Fruit fly (Drosophila melanogaster) whole organism, wandering third instar larva: ENCODE measurements around the gene CG17111.

ENCODE experiments used
- Abd-B ChIP-seq: fragments of >200 bp; optimal IDR thresholded peaks from 2 replicates; lab custom pipeline; 2017; ENCODE audit warnings: missing biosample characterization, missing genetic modification characterization
- CG32264 ChIP-seq: fragments of 200-800 bp; sonication (Bioruptor generic); optimal IDR thresholded peaks from 2 replicates; lab custom pipeline; 2016; ENCODE audit warnings: missing biosample characterization, missing genetic modification characterization
- CG9705 ChIP-seq: fragments of 200-800 bp; sonication (Bioruptor generic); optimal IDR thresholded peaks from 2 replicates; lab custom pipeline; 2018; ENCODE audit warnings: missing biosample characterization, mild to moderate bottlenecking, missing genetic modification characterization
- CrebA ChIP-seq: fragments of 200-800 bp; sonication (Bioruptor generic); optimal IDR thresholded peaks from 2 replicates; lab custom pipeline; 2016; ENCODE audit warnings: missing biosample characterization, mild to moderate bottlenecking, missing genetic modification characterization, borderline replicate concordance
- Dfd ChIP-seq: fragments of >200 bp; optimal IDR thresholded peaks from 2 replicates; lab custom pipeline; 2017; ENCODE audit warnings: missing biosample characterization, missing genetic modification characterization
- Dif ChIP-seq: fragments of 200-275, 200-300 bp; sonication (Bioruptor generic); optimal IDR thresholded peaks from 2 replicates; lab custom pipeline; 2018; ENCODE audit warnings: missing biosample characterization, missing genetic modification characterization; ENCODE audit not compliant: partially characterized antibody
- GATAd ChIP-seq: sonication (Bioruptor generic); optimal IDR thresholded peaks from 2 replicates; lab custom pipeline; 2016; ENCODE audit warnings: missing biosample characterization, missing genetic modification characterization
- HLH106 ChIP-seq: fragments of 200-800 bp; optimal IDR thresholded peaks from 3 replicates; lab custom pipeline; 2019; ENCODE audit warnings: missing biosample characterization, mild to moderate bottlenecking, missing genetic modification characterization, moderate library complexity
- Hnf4 ChIP-seq: fragments of 200-800 bp; sonication (Bioruptor generic); optimal IDR thresholded peaks from 2 replicates; lab custom pipeline; 2016; ENCODE audit warnings: missing biosample characterization, mild to moderate bottlenecking, missing genetic modification characterization
- Hr78 ChIP-seq: fragments of >200 bp; optimal IDR thresholded peaks from 2 replicates; lab custom pipeline; 2017; ENCODE audit warnings: missing biosample characterization, missing genetic modification characterization
- Hr83 ChIP-seq: fragments of 200-300 bp; sonication (Bioruptor generic); optimal IDR thresholded peaks from 2 replicates; lab custom pipeline; 2016; ENCODE audit warnings: missing biosample characterization, mild to moderate bottlenecking, missing genetic modification characterization, moderate library complexity; ENCODE audit not compliant: poor library complexity, severe bottlenecking
- Jra ChIP-seq: sonication (Bioruptor generic); optimal IDR thresholded peaks from 2 replicates; lab custom pipeline; 2016; ENCODE audit warnings: missing biosample characterization, missing genetic modification characterization
- Mio ChIP-seq: sonication (Bioruptor generic); optimal IDR thresholded peaks from 2 replicates; lab custom pipeline; 2016; ENCODE audit warnings: missing biosample characterization, missing genetic modification characterization
- Myc ChIP-seq: fragments of >200 bp; optimal IDR thresholded peaks from 2 replicates; lab custom pipeline; 2017
- N ChIP-seq: fragments of >200 bp; optimal IDR thresholded peaks from 2 replicates; lab custom pipeline; 2018; ENCODE audit warnings: missing biosample characterization, missing external identifiers, missing genetic modification characterization
- OdsH ChIP-seq: fragments of 200-800 bp; sonication (Bioruptor generic); optimal IDR thresholded peaks from 2 replicates; lab custom pipeline; 2016; ENCODE audit warnings: missing biosample characterization, mild to moderate bottlenecking, missing genetic modification characterization
- Rel ChIP-seq, 2 experiments: fragments of 200-800 bp; sonication (Bioruptor generic) in 1 of 2; optimal IDR thresholded peaks; 2 replicates in 1 of 2; 3 replicates in 1 of 2; lab custom pipeline; 2016 to 2019; ENCODE audit warnings: mild to moderate bottlenecking in 2 of 2, missing biosample characterization in 2 of 2, missing genetic modification characterization in 2 of 2, moderate library complexity in 1 of 2
- Sp1 ChIP-seq: fragments of 200-800 bp; sonication (Bioruptor generic); optimal IDR thresholded peaks from 3 replicates; lab custom pipeline; 2019; ENCODE audit warnings: missing biosample characterization, mild to moderate bottlenecking, missing genetic modification characterization, moderate library complexity
- Vsx2 ChIP-seq: fragments of 200-300, 225-300 bp; sonication (Bioruptor generic); optimal IDR thresholded peaks from 2 replicates; lab custom pipeline; 2018; ENCODE audit warnings: missing biosample characterization, missing genetic modification characterization; ENCODE audit not compliant: partially characterized antibody
- br ChIP-seq: fragments of 200-800 bp; sonication (Bioruptor generic); optimal IDR thresholded peaks from 2 replicates; lab custom pipeline; 2016; ENCODE audit warnings: missing biosample characterization, missing genetic modification characterization
- brk ChIP-seq: fragments of 200-800 bp; sonication (Bioruptor generic); optimal IDR thresholded peaks from 2 replicates; lab custom pipeline; 2016; ENCODE audit warnings: missing biosample characterization, mild to moderate bottlenecking, missing genetic modification characterization
- dl ChIP-seq, 2 experiments: fragments of 175-275, 200-275 bp in 1 of 2; fragments of 200-275 bp in 1 of 2; sonication (Bioruptor generic); optimal IDR thresholded peaks; lab custom pipeline; 2018; ENCODE audit warnings: mild to moderate bottlenecking in 2 of 2, missing biosample characterization in 2 of 2, missing genetic modification characterization in 2 of 2, moderate library complexity in 2 of 2; ENCODE audit not compliant: partially characterized antibody in 2 of 2, insufficient read depth in 1 of 2
- dmrt93B ChIP-seq: fragments of 200-800 bp; sonication (Bioruptor generic); optimal IDR thresholded peaks from 2 replicates; lab custom pipeline; 2018; ENCODE audit warnings: missing biosample characterization, mild to moderate bottlenecking, missing genetic modification characterization
- dsf ChIP-seq: sonication (Bioruptor generic); optimal IDR thresholded peaks from 2 replicates; lab custom pipeline; 2016; ENCODE audit warnings: missing biosample characterization, missing genetic modification characterization, borderline replicate concordance
- ey ChIP-seq: fragments of 200-800 bp; sonication (Bioruptor generic); optimal IDR thresholded peaks from 2 replicates; lab custom pipeline; 2016; ENCODE audit warnings: missing biosample characterization, missing genetic modification characterization
- foxo ChIP-seq, 2 experiments: fragments of 200-800 bp; sonication (Bioruptor generic); optimal IDR thresholded peaks; 2 replicates in 1 of 2; 3 replicates in 1 of 2; lab custom pipeline; 2016 to 2017; ENCODE audit warnings: missing biosample characterization in 2 of 2, missing genetic modification characterization in 2 of 2
- fru ChIP-seq: fragments of 200-800 bp; sonication (Bioruptor generic); optimal IDR thresholded peaks from 3 replicates; lab custom pipeline; 2016; ENCODE audit warnings: missing biosample characterization, mild to moderate bottlenecking, missing genetic modification characterization
- h ChIP-seq: fragments of 200-800 bp; sonication (Bioruptor generic); optimal IDR thresholded peaks from 3 replicates; lab custom pipeline; 2016; ENCODE audit warnings: missing biosample characterization, mild to moderate bottlenecking, missing genetic modification characterization
- jim ChIP-seq: fragments of 175-275, 200-325 bp; sonication (Bioruptor generic); optimal IDR thresholded peaks from 2 replicates; lab custom pipeline; 2016; ENCODE audit warnings: missing biosample characterization, mild to moderate bottlenecking, missing genetic modification characterization
- lola ChIP-seq: fragments of >200 bp; optimal IDR thresholded peaks from 2 replicates; lab custom pipeline; 2017; ENCODE audit warnings: missing biosample characterization, missing genetic modification characterization
- pan ChIP-seq: fragments of >200 bp; optimal IDR thresholded peaks from 2 replicates; lab custom pipeline; 2017
- psq ChIP-seq: fragments of 200-800 bp; sonication (Bioruptor generic); optimal IDR thresholded peaks from 3 replicates; lab custom pipeline; 2017; ENCODE audit warnings: missing biosample characterization, mild to moderate bottlenecking, missing genetic modification characterization, moderate library complexity
- rgr ChIP-seq: fragments of 200-800 bp; sonication (Bioruptor generic); optimal IDR thresholded peaks from 3 replicates; lab custom pipeline; 2016; ENCODE audit warnings: missing biosample characterization, mild to moderate bottlenecking, missing genetic modification characterization
- sage ChIP-seq: fragments of 200-800 bp; sonication (Bioruptor generic); optimal IDR thresholded peaks from 2 replicates; lab custom pipeline; 2016; ENCODE audit warnings: missing biosample characterization, mild to moderate bottlenecking, missing genetic modification characterization
- sv ChIP-seq: fragments of 200-800 bp; sonication (Bioruptor generic); optimal IDR thresholded peaks from 3 replicates; lab custom pipeline; 2016; ENCODE audit warnings: missing biosample characterization, missing genetic modification characterization
- tai ChIP-seq: sonication (Bioruptor generic); optimal IDR thresholded peaks from 2 replicates; lab custom pipeline; 2016; ENCODE audit warnings: missing biosample characterization, missing genetic modification characterization
- usp ChIP-seq: fragments of >200 bp; optimal IDR thresholded peaks from 2 replicates; lab custom pipeline; 2017; ENCODE audit warnings: missing biosample characterization, missing genetic modification characterization
- woc ChIP-seq: sonication (Bioruptor generic); optimal IDR thresholded peaks from 2 replicates; lab custom pipeline; 2016; ENCODE audit warnings: missing biosample characterization, mild to moderate bottlenecking, missing genetic modification characterization

The CG17111 gene

DNA sequence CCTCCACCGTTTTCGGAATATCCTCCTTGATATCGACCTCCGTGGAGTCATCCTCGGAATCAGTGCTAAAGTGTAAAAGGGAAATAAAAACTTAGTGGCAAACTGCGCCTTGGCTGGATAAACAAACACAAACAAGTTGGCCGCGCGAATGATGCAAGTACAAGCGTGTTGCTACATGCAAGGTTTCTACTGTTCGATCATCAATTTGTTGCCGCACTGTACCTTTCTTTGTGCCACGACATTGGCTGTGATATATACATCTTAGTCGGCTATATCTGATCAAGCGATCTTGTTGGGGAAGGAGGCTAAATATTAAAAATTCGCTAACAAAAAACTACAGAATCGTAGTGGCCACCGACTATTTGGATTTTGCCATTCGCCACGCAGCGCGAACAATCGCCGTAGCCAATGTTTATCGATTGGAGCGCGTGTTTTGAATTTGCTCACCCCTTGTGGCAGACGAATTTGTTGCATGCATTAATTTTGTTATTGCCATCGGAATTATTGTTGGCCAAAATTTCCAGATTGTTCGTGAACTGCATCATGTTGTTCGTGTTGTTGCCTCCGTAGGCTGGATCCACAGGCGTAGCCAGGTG lies 13.8 kb downstream of the CG17111 start:
- no peak for TF ChIP-seq Hr83 (GFP tag; lab: Kevin White, UChicago)
- TF ChIP-seq HLH106: no peak
- TF ChIP-seq Sp1 (GFP tag; lab: Kevin White, UChicago): no peak
- no peak for TF ChIP-seq rgr
- TF ChIP-seq tai (GFP tag; lab: Kevin White, UChicago): no peak
- no peak for TF ChIP-seq h (GFP tag; lab: Kevin White, UChicago)
- no peak for TF ChIP-seq Mio (GFP tag; lab: Kevin White, UChicago)
- TF ChIP-seq sv (GFP tag; lab: Kevin White, UChicago): no peak
- TF ChIP-seq Dfd: no peak
- no peak for TF ChIP-seq Hnf4 (GFP tag; lab: Kevin White, UChicago)
- no peak for TF ChIP-seq sage (GFP tag; lab: Kevin White, UChicago)
- TF ChIP-seq CG32264 (GFP tag; lab: Kevin White, UChicago): no peak
- TF ChIP-seq dsf (GFP tag; lab: Kevin White, UChicago): no peak

DNA sequence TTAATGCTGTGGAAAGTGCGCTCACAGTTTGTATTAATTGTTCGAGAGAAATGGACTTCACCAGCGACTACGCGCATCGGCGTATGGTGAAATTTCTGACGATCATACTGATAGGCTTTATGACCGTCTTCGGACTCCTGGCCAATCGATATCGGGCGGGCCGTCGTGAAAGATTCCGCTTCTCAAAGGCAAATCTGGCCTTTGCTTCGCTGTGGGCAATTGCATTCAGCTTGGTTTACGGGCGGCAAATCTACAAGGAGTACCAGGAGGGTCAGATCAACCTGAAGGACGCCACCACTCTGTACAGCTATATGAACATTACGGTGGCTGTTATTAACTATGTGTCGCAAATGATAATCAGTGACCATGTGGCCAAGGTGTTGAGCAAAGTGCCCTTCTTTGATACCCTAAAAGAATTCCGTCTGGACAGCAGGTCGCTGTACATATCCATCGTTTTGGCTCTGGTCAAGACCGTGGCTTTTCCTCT lies 15.4 kb downstream of the CG17111 start, which contains the start of gene Gr94a:
Gene Gr94a (plus strand): TSS at position 51 of the 487 bp plus-strand sequence.
- no peak for TF ChIP-seq jim
- no peak for TF ChIP-seq Hnf4 (GFP tag; lab: Kevin White, UChicago)
- TF ChIP-seq sv (GFP tag; lab: Kevin White, UChicago): no peak
- TF ChIP-seq woc (GFP tag; lab: Kevin White, UChicago): no peak
- TF ChIP-seq CG9705 (GFP tag; lab: Kevin White, UChicago): no peak
- TF ChIP-seq br (GFP tag; lab: Kevin White, UChicago): no peak
- no peak for TF ChIP-seq dl (GFP tag; optimal IDR thresholded peaks at IDR 0.05; lab: Kevin White, UChicago; ENCODE audit: insufficient read depth in 1 of 2, partially characterized antibody in 2 of 2)
- TF ChIP-seq Dfd: no peak
- TF ChIP-seq brk (GFP tag; lab: Kevin White, UChicago): no peak
- TF ChIP-seq fru (GFP tag; lab: Kevin White, UChicago): no peak
- TF ChIP-seq Jra (GFP tag; lab: Kevin White, UChicago): no peak
- TF ChIP-seq foxo (GFP tag; optimal IDR thresholded peaks at IDR 0.05; lab: Kevin White, UChicago): no peak
- TF ChIP-seq ey (GFP tag; lab: Kevin White, UChicago): no peak
- TF ChIP-seq GATAd (GFP tag; lab: Kevin White, UChicago): no peak
- TF ChIP-seq Vsx2 (GFP tag; lab: Kevin White, UChicago): no peak
- TF ChIP-seq dsf (GFP tag; lab: Kevin White, UChicago): no peak
- no peak for TF ChIP-seq CrebA (GFP tag; lab: Kevin White, UChicago)
- no peak for TF ChIP-seq pan (lab: Kevin White, UChicago)
- no peak for TF ChIP-seq OdsH (GFP tag; lab: Kevin White, UChicago)
- TF ChIP-seq Dif (GFP tag; lab: Kevin White, UChicago): no peak

DNA sequence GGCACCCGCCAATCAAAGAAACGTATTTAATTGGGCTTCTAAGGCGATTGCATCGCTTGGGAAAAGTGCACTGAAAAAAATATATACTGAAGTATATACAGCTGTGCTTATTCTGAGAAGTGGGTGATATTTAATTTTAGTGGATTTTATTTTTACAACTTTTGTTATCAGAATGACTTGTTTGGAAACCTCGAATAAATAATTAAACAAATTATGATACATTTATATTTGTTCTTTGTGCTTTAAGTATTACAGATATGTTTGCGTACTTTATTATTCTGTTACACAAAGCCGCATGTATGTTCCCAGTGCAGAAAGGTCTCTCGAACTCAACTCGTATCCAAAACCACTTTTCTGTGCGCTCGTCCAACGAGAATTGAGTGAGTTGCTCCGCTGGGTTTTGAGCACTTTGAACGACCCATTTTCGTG lies 18.4 kb downstream of the CG17111 start:
- TF ChIP-seq fru (GFP tag; lab: Kevin White, UChicago) (peak; percentile 84), GATAd (GFP tag; lab: Kevin White, UChicago) (peak; percentile 20), br (GFP tag; lab: Kevin White, UChicago) (peak; percentile 72), CG9705 (GFP tag; lab: Kevin White, UChicago) (peak; percentile 72), psq (GFP tag; lab: Kevin White, UChicago) (peak; percentile 71), woc (GFP tag; lab: Kevin White, UChicago) (peak; percentile 85), dl (GFP tag; optimal IDR thresholded peaks at IDR 0.05; lab: Kevin White, UChicago; ENCODE audit: insufficient read depth in 1 of 2, partially characterized antibody in 2 of 2) (no peak), jim (no peak), HLH106 (peak; percentile 89), foxo (GFP tag; optimal IDR thresholded peaks at IDR 0.05; lab: Kevin White, UChicago) (peak in 1 of 2 experiments; percentile 84), Hr78 (GFP tag; lab: Kevin White, UChicago) (no peak), CG32264 (GFP tag; lab: Kevin White, UChicago) (peak; percentile 1), N (no peak), h (GFP tag; lab: Kevin White, UChicago) (peak; percentile 84), lola (no peak), Mio (GFP tag; lab: Kevin White, UChicago) (no peak), Jra (GFP tag; lab: Kevin White, UChicago) (peak; percentile 62), dsf (GFP tag; lab: Kevin White, UChicago) (peak; percentile 57), Sp1 (GFP tag; lab: Kevin White, UChicago) (peak; percentile 90), Dif (GFP tag; lab: Kevin White, UChicago) (no peak), sv (GFP tag; lab: Kevin White, UChicago) (peak; percentile 26), Hnf4 (GFP tag; lab: Kevin White, UChicago) (peak; percentile 54), CrebA (GFP tag; lab: Kevin White, UChicago) (no peak), dmrt93B (peak; percentile 80), rgr (peak; percentile 78), ey (GFP tag; lab: Kevin White, UChicago) (peak; percentile 79), Rel (GFP tag; optimal IDR thresholded peaks at IDR 0.05; lab: Kevin White, UChicago) (no peak), Rel (tag; optimal IDR thresholded peaks at IDR 0.05; lab: Kevin White, UChicago) (peak; percentile 39), sage (GFP tag; lab: Kevin White, UChicago) (peak; percentile 63), Hr83 (GFP tag; lab: Kevin White, UChicago) (no peak), Vsx2 (GFP tag; lab: Kevin White, UChicago) (no peak), usp (GFP tag; lab: Kevin White, UChicago) (no peak), OdsH (GFP tag; lab: Kevin White, UChicago) (peak; percentile 85), Abd-B (GFP tag; lab: Kevin White, UChicago) (no peak), Myc (lab: Kevin White, UChicago) (no peak), tai (GFP tag; lab: Kevin White, UChicago) (peak; percentile 72), pan (lab: Kevin White, UChicago) (no peak), brk (GFP tag; lab: Kevin White, UChicago) (no peak)
